Fruit fly (Drosophila melanogaster) whole organism, prepupa: ENCODE data around the gene GNBP3.
A peak's percentile ranks its signal among the peaks of the same experiment; 100 is the strongest.

Experiments
- Blimp-1 ChIP-seq: fragments of 200-800 bp; sonication (Bioruptor generic); optimal IDR thresholded peaks from 3 replicates; lab custom pipeline; 2017; ENCODE audit warnings: missing biosample characterization, missing genetic modification characterization, mild to moderate bottlenecking, moderate library complexity, missing genetic modification reagents
- CG10631 ChIP-seq: fragments of 200-800 bp; sonication (Bioruptor generic); optimal IDR thresholded peaks from 2 replicates; lab custom pipeline; 2016; ENCODE audit warnings: missing biosample characterization, missing genetic modification characterization
- CG11294 ChIP-seq: fragments of 200-800 bp; sonication (Bioruptor generic); IDR thresholded peaks from 2 replicates; pipeline ENCODE4 v1.3.6; 2022; ENCODE audit warnings: missing biosample characterization, missing genetic modification characterization
- CG11762 ChIP-seq: fragments of 200-800 bp; sonication (Bioruptor generic); optimal IDR thresholded peaks from 3 replicates; lab custom pipeline; 2016; ENCODE audit warnings: missing biosample characterization, missing genetic modification characterization; ENCODE audit not compliant: insufficient read depth
- CG11902 ChIP-seq: fragments of 200-800 bp; sonication (Bioruptor generic); optimal IDR thresholded peaks from 3 replicates; lab custom pipeline; 2016; ENCODE audit warnings: missing biosample characterization, missing genetic modification characterization
- CG15336 ChIP-seq: fragments of 200-800 bp; sonication (Bioruptor generic); IDR thresholded peaks from 2 replicates; pipeline ENCODE4 v1.3.6; 2022; ENCODE audit warnings: missing biosample characterization, missing genetic modification characterization
- CG1621 ChIP-seq: fragments of 200-800 bp; sonication (Bioruptor generic); optimal IDR thresholded peaks from 3 replicates; lab custom pipeline; 2018; ENCODE audit warnings: missing biosample characterization, mild to moderate bottlenecking, missing genetic modification characterization
- CG3032 ChIP-seq: fragments of 200-800 bp; optimal IDR thresholded peaks from 2 replicates; lab custom pipeline; 2019; ENCODE audit warnings: missing biosample characterization, mild to moderate bottlenecking, missing genetic modification characterization, moderate library complexity
- CG32006 ChIP-seq: fragments of 200-800 bp; sonication (Bioruptor generic); optimal IDR thresholded peaks from 3 replicates; lab custom pipeline; 2017; ENCODE audit warnings: missing biosample characterization, mild to moderate bottlenecking, missing genetic modification characterization
- CG4318 ChIP-seq: fragments of 200-800 bp; sonication (Bioruptor generic); optimal IDR thresholded peaks from 3 replicates; lab custom pipeline; 2017; ENCODE audit warnings: missing biosample characterization, mild to moderate bottlenecking, missing genetic modification characterization
- CG6163 ChIP-seq: fragments of 200-800 bp; sonication (Bioruptor generic); IDR thresholded peaks from 3 replicates; pipeline ENCODE4 v1.3.6; 2022; ENCODE audit warnings: missing biosample characterization, missing genetic modification characterization
- CG6276 ChIP-seq: fragments of 200-800 bp; sonication (Bioruptor generic); optimal IDR thresholded peaks from 2 replicates; lab custom pipeline; 2017; ENCODE audit warnings: missing biosample characterization, mild to moderate bottlenecking, missing genetic modification characterization
- CG6792 ChIP-seq: fragments of 200-800 bp; sonication (Bioruptor generic); optimal IDR thresholded peaks from 3 replicates; lab custom pipeline; 2016; ENCODE audit warnings: missing biosample characterization, missing genetic modification characterization
- CG6808 ChIP-seq: fragments of 200-800 bp; sonication (Bioruptor generic); optimal IDR thresholded peaks from 3 replicates; lab custom pipeline; 2017; ENCODE audit warnings: missing biosample characterization, missing genetic modification characterization, mild to moderate bottlenecking, moderate library complexity, missing genetic modification reagents
- CG6854 ChIP-seq: fragments of 200-800 bp; sonication (Bioruptor generic); optimal IDR thresholded peaks from 2 replicates; lab custom pipeline; 2017; ENCODE audit warnings: missing biosample characterization, mild to moderate bottlenecking, missing genetic modification characterization
- CG7368 ChIP-seq: fragments of 200-800 bp; sonication (Bioruptor generic); optimal IDR thresholded peaks from 3 replicates; lab custom pipeline; 2016; ENCODE audit warnings: missing biosample characterization, missing genetic modification characterization
- CG8119 ChIP-seq: fragments of 200-800 bp; sonication (Bioruptor generic); IDR thresholded peaks from 3 replicates; pipeline ENCODE4 v1.3.6; 2022; ENCODE audit warnings: missing biosample characterization, missing genetic modification characterization
- CG8319 ChIP-seq: fragments of 200-800 bp; sonication (Bioruptor generic); optimal IDR thresholded peaks from 3 replicates; lab custom pipeline; 2016; ENCODE audit warnings: missing biosample characterization, missing genetic modification characterization
- CG8632 ChIP-seq: fragments of 200-800 bp; sonication (Bioruptor generic); optimal IDR thresholded peaks from 3 replicates; lab custom pipeline; 2016; ENCODE audit warnings: missing biosample characterization, missing genetic modification characterization
- CG9139 ChIP-seq: fragments of 200-800 bp; sonication (Bioruptor generic); optimal IDR thresholded peaks from 3 replicates; lab custom pipeline; 2017; ENCODE audit warnings: missing biosample characterization, mild to moderate bottlenecking, missing genetic modification characterization
- Eip78C ChIP-seq: fragments of 200-800 bp; sonication (Bioruptor generic); peaks from one replicate; lab custom pipeline; 2016; ENCODE audit warnings: missing biosample characterization, missing genetic modification characterization
- Eip93F ChIP-seq: fragments of 200-800 bp; sonication (Bioruptor generic); optimal IDR thresholded peaks from 2 replicates; lab custom pipeline; 2016; ENCODE audit warnings: missing biosample characterization, mild to moderate bottlenecking, missing genetic modification characterization
- Ets21C ChIP-seq: fragments of 200-800 bp; sonication (Bioruptor generic); optimal IDR thresholded peaks from 3 replicates; lab custom pipeline; 2016; ENCODE audit warnings: missing biosample characterization, missing genetic modification characterization
- Ets96B ChIP-seq: fragments of 200-800 bp; optimal IDR thresholded peaks from 2 replicates; lab custom pipeline; 2019; ENCODE audit warnings: missing biosample characterization, mild to moderate bottlenecking, missing genetic modification characterization, moderate library complexity
- Gug ChIP-seq: fragments of 200-800 bp; sonication (Bioruptor generic); IDR thresholded peaks from 2 replicates; pipeline ENCODE4 v1.3.6; 2022; ENCODE audit warnings: missing biosample characterization, missing genetic modification characterization
- Hr38 ChIP-seq: sonication (Bioruptor generic); optimal IDR thresholded peaks from 2 replicates; lab custom pipeline; 2016; ENCODE audit warnings: missing biosample characterization, missing genetic modification characterization
- Hr39 ChIP-seq: fragments of 200-800 bp; sonication (Bioruptor generic); optimal IDR thresholded peaks from 2 replicates; lab custom pipeline; 2016; ENCODE audit warnings: missing biosample characterization, missing genetic modification characterization
- Hr4 ChIP-seq: fragments of 200-800 bp; sonication (Bioruptor generic); optimal IDR thresholded peaks from 3 replicates; lab custom pipeline; 2016; ENCODE audit warnings: missing biosample characterization, missing genetic modification characterization
- Lpt ChIP-seq: fragments of 200-800 bp; sonication (Bioruptor generic); optimal IDR thresholded peaks from 3 replicates; lab custom pipeline; 2016; ENCODE audit warnings: missing biosample characterization, missing genetic modification characterization
- Met ChIP-seq: fragments of 200-800 bp; sonication (Bioruptor generic); optimal IDR thresholded peaks from 3 replicates; lab custom pipeline; 2016; ENCODE audit warnings: missing biosample characterization, missing genetic modification characterization
- Smox ChIP-seq: fragments of 200-800 bp; sonication (Bioruptor generic); optimal IDR thresholded peaks from 3 replicates; lab custom pipeline; 2016; ENCODE audit warnings: missing biosample characterization, missing genetic modification characterization
- Sox102F ChIP-seq: fragments of 200-800 bp; sonication (Bioruptor generic); optimal IDR thresholded peaks from 2 replicates; lab custom pipeline; 2016; ENCODE audit warnings: missing biosample characterization, mild to moderate bottlenecking, missing genetic modification characterization
- Sox14 ChIP-seq: fragments of 200-800 bp; sonication (Bioruptor generic); optimal IDR thresholded peaks from 3 replicates; lab custom pipeline; 2016; ENCODE audit warnings: missing biosample characterization, missing genetic modification characterization
- Sox15 ChIP-seq: fragments of 200-800 bp; sonication (Bioruptor generic); optimal IDR thresholded peaks from 3 replicates; lab custom pipeline; 2016; ENCODE audit warnings: missing biosample characterization, missing genetic modification characterization
- achi ChIP-seq: fragments of 200-800 bp; sonication (Bioruptor generic); optimal IDR thresholded peaks from 3 replicates; lab custom pipeline; 2016; ENCODE audit warnings: missing biosample characterization, missing genetic modification characterization
- acj6 ChIP-seq: fragments of 200-800 bp; sonication (Bioruptor generic); optimal IDR thresholded peaks from 3 replicates; lab custom pipeline; 2016; ENCODE audit warnings: missing biosample characterization, missing genetic modification characterization
- cyc ChIP-seq: fragments of 200-800 bp; sonication (Bioruptor generic); optimal IDR thresholded peaks from 3 replicates; lab custom pipeline; 2016; ENCODE audit warnings: missing biosample characterization, missing genetic modification characterization
- dac ChIP-seq: fragments of 200-800 bp; sonication (Bioruptor generic); optimal IDR thresholded peaks from 2 replicates; lab custom pipeline; 2017; ENCODE audit warnings: missing biosample characterization, mild to moderate bottlenecking, missing genetic modification characterization
- esn ChIP-seq: fragments of 200-800 bp; sonication (Bioruptor generic); optimal IDR thresholded peaks from 2 replicates; lab custom pipeline; 2016; ENCODE audit warnings: missing biosample characterization, mild to moderate bottlenecking, missing genetic modification characterization, moderate library complexity
- fd59A ChIP-seq: fragments of 200-800 bp; sonication (Bioruptor generic); optimal IDR thresholded peaks from 2 replicates; lab custom pipeline; 2017; ENCODE audit warnings: missing biosample characterization, mild to moderate bottlenecking, missing genetic modification characterization, missing genetic modification reagents
- fd85E ChIP-seq: fragments of 200-800 bp; sonication (Bioruptor generic); optimal IDR thresholded peaks from 3 replicates; lab custom pipeline; 2016; ENCODE audit warnings: missing biosample characterization, missing genetic modification characterization
- fkh ChIP-seq: fragments of 200-800 bp; sonication (Bioruptor generic); optimal IDR thresholded peaks from 3 replicates; lab custom pipeline; 2017; ENCODE audit warnings: missing biosample characterization, mild to moderate bottlenecking, missing genetic modification characterization, moderate library complexity
- lz ChIP-seq: fragments of 200-800 bp; sonication (Bioruptor generic); optimal IDR thresholded peaks from 3 replicates; lab custom pipeline; 2016; ENCODE audit warnings: missing biosample characterization, missing genetic modification characterization
- net ChIP-seq: fragments of 200-800 bp; sonication (Bioruptor generic); optimal IDR thresholded peaks from 3 replicates; lab custom pipeline; 2016; ENCODE audit warnings: missing biosample characterization, missing genetic modification characterization
- salr ChIP-seq, 2 experiments: fragments of 200-800 bp; sonication (Bioruptor generic); optimal IDR thresholded peaks; 3 replicates each; lab custom pipeline; 2016 to 2018; ENCODE audit warnings: missing biosample characterization in 2 of 2, missing genetic modification characterization in 2 of 2, mild to moderate bottlenecking in 1 of 2
- spab ChIP-seq: fragments of 200-800 bp; sonication (Bioruptor generic); optimal IDR thresholded peaks from 2 replicates; lab custom pipeline; 2017; ENCODE audit warnings: missing biosample characterization, mild to moderate bottlenecking, missing genetic modification characterization, missing genetic modification reagents
- ss ChIP-seq, 2 experiments: fragments of 200-800 bp; sonication (Bioruptor generic); optimal IDR thresholded peaks; 2 replicates in 1 of 2; 3 replicates in 1 of 2; lab custom pipeline; 2017 to 2018; ENCODE audit warnings: mild to moderate bottlenecking in 2 of 2, missing biosample characterization in 2 of 2, missing genetic modification characterization in 2 of 2, moderate library complexity in 1 of 2
- svp ChIP-seq: fragments of 200-800 bp; sonication (Bioruptor generic); peaks from one replicate; lab custom pipeline; 2016; ENCODE audit warnings: missing biosample characterization, missing genetic modification characterization
- topi ChIP-seq: fragments of 200-800 bp; sonication (Bioruptor generic); optimal IDR thresholded peaks from 3 replicates; lab custom pipeline; 2016; ENCODE audit warnings: missing biosample characterization, missing genetic modification characterization
- vri ChIP-seq: fragments of 200-800 bp; sonication (Bioruptor generic); optimal IDR thresholded peaks from 3 replicates; lab custom pipeline; 2016; ENCODE audit warnings: missing biosample characterization, mild to moderate bottlenecking, missing genetic modification characterization

Gene GNBP3

dm6 chr3L:8953199-8953956 is 1.4 kb upstream of the GNBP3 start:
- TF ChIP-seq CG15336 (GFP tag; lab: Robert Waterston, UW): peak; percentile 72; the same call in 1 of the 2 replicates
- peak; percentile 41; the same call in 1 of the 2 replicates for TF ChIP-seq Gug
- no peak for TF ChIP-seq Hr38 (GFP tag; lab: Kevin White, UChicago)
- TF ChIP-seq Blimp-1 (GFP tag; lab: Kevin White, UChicago): no peak
- peak; percentile 60 for TF ChIP-seq CG4318 (GFP tag; lab: Kevin White, UChicago)
- TF ChIP-seq Eip78C (GFP tag; lab: Kevin White, UChicago): peak; percentile 91
- TF ChIP-seq Hr39 (GFP tag; lab: Kevin White, UChicago): peak; percentile 29
- TF ChIP-seq CG11902 (GFP tag; lab: Kevin White, UChicago): no peak
- peak; percentile 68 for TF ChIP-seq dac (GFP tag; lab: Kevin White, UChicago)
- peak; percentile 30 for TF ChIP-seq cyc (GFP tag; lab: Kevin White, UChicago)
- TF ChIP-seq CG6808: peak; percentile 64
- peak; percentile 46 for TF ChIP-seq achi (GFP tag; lab: Kevin White, UChicago)
- peak; percentile 68 for TF ChIP-seq Sox102F
- peak; percentile 47 for TF ChIP-seq CG8632
- peak; percentile 56 to 58 for TF ChIP-seq ss (GFP tag; optimal IDR thresholded peaks at IDR 0.05; lab: Kevin White, UChicago)
- TF ChIP-seq acj6 (GFP tag; lab: Kevin White, UChicago): peak; percentile 42
- TF ChIP-seq Hr4 (GFP tag; lab: Kevin White, UChicago): peak; percentile 78
- TF ChIP-seq CG11762 (GFP tag; lab: Kevin White, UChicago): peak; percentile 38
- peak; percentile 7 for TF ChIP-seq vri
- peak; percentile 72 for TF ChIP-seq Met (GFP tag; lab: Kevin White, UChicago)
- TF ChIP-seq Sox15 (GFP tag; lab: Kevin White, UChicago): no peak
- TF ChIP-seq CG6163 (GFP tag; lab: Robert Waterston, UW): no peak; the same call in 2 of the 3 replicates
- TF ChIP-seq spab (GFP tag; lab: Kevin White, UChicago): peak; percentile 54
- peak; percentile 78 for TF ChIP-seq CG10631 (GFP tag; lab: Kevin White, UChicago)
- peak; percentile 78 for TF ChIP-seq CG6276 (GFP tag; lab: Kevin White, UChicago)
- no peak for TF ChIP-seq fd85E
- peak; percentile 40 for TF ChIP-seq Lpt
- TF ChIP-seq CG7368 (GFP tag; lab: Kevin White, UChicago): peak; percentile 21
- TF ChIP-seq CG3032: peak; percentile 71
- peak; percentile 67 for TF ChIP-seq net
- TF ChIP-seq Ets96B (tag; lab: Kevin White, UChicago): peak; percentile 66
- TF ChIP-seq CG8119: peak; percentile 68; the same call in 2 of the 3 replicates
- TF ChIP-seq CG11294: no peak
- peak; percentile 66 for TF ChIP-seq Sox14
- TF ChIP-seq CG8319: no peak
- TF ChIP-seq svp (GFP tag; lab: Kevin White, UChicago): no peak
- peak; percentile 55 for TF ChIP-seq CG6792 (GFP tag; lab: Kevin White, UChicago)
- peak; percentile 51 for TF ChIP-seq fd59A
- TF ChIP-seq topi (GFP tag; lab: Kevin White, UChicago): peak; percentile 65
- TF ChIP-seq CG6854: peak; percentile 10
- peak; percentile 74 for TF ChIP-seq esn (GFP tag; lab: Kevin White, UChicago)
- peak; percentile 65 for TF ChIP-seq lz (GFP tag; lab: Kevin White, UChicago)
- peak; percentile 36 for TF ChIP-seq CG9139 (GFP tag; lab: Kevin White, UChicago)
- peak; percentile 7 for TF ChIP-seq Smox (GFP tag; lab: Kevin White, UChicago)
- TF ChIP-seq Eip93F (GFP tag; lab: Kevin White, UChicago): peak; percentile 35
- TF ChIP-seq CG1621 (tag; lab: Kevin White, UChicago): peak; percentile 44
- TF ChIP-seq salr (GFP tag; optimal IDR thresholded peaks at IDR 0.05; lab: Kevin White, UChicago): peak in 1 of 2 experiments; percentile 60
- peak; percentile 90 for TF ChIP-seq CG32006 (GFP tag; lab: Kevin White, UChicago)
- TF ChIP-seq fkh (GFP tag; lab: Kevin White, UChicago): peak; percentile 7
- TF ChIP-seq Ets21C (GFP tag; lab: Kevin White, UChicago): peak; percentile 41
